Fruit fly (Drosophila melanogaster): ENCODE results near the gene CG7565.

The CG7565 gene

DNA sequence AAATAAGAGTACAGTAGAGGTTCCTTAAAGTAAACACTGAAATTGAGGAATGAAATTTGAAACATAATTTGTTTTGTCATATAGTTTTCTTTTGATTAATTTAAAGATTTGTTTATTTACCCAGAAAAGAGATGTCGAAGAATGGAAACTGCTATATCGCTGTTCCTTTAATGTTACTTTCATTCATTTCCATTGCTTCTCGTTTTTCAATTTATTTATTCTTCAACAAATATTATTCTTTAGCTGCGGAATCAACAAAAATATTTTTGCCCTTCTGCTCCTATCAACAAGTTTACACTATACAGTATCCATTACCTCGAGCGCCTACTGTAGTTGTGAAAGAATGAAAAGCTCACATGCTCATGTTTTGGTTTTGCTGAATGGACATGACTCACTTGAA is 15.4 kb downstream of the CG7565 start (continued):
- TF ChIP-seq cyc (GFP tag; optimal IDR thresholded peaks at IDR 0.05) = peak; percentile 12
- no peak for TF ChIP-seq net (GFP tag; optimal IDR thresholded peaks at IDR 0.05)
- TF ChIP-seq CG10669 (GFP tag; optimal IDR thresholded peaks at IDR 0.05) = no peak
- no peak for TF ChIP-seq CG6854 (GFP tag; optimal IDR thresholded peaks at IDR 0.05)
- TF ChIP-seq Eip93F (GFP tag; optimal IDR thresholded peaks at IDR 0.05) = no peak
- TF ChIP-seq CG10631 (GFP tag; optimal IDR thresholded peaks at IDR 0.05) = peak; percentile 17
- no peak for TF ChIP-seq CG8632 (GFP tag; optimal IDR thresholded peaks at IDR 0.05)
- no peak for TF ChIP-seq fkh (GFP tag; optimal IDR thresholded peaks at IDR 0.05)
- TF ChIP-seq CG9139 (GFP tag; optimal IDR thresholded peaks at IDR 0.05) = no peak
- TF ChIP-seq CG11294 (GFP tag; IDR thresholded peaks at IDR 0.05) = no peak
- no peak for TF ChIP-seq Sox102F (GFP tag; optimal IDR thresholded peaks at IDR 0.05)
- TF ChIP-seq CG3919 (GFP tag; optimal IDR thresholded peaks at IDR 0.05) = peak; percentile 46
- TF ChIP-seq Met (GFP tag; optimal IDR thresholded peaks at IDR 0.05) = no peak
- TF ChIP-seq eg (GFP tag; IDR thresholded peaks at IDR 0.05) = no peak
- no peak for TF ChIP-seq OdsH (GFP tag; optimal IDR thresholded peaks at IDR 0.05)
- TF ChIP-seq Smox (GFP tag; optimal IDR thresholded peaks at IDR 0.05) = no peak
- TF ChIP-seq Hr38 (GFP tag; optimal IDR thresholded peaks at IDR 0.05) = no peak
- TF ChIP-seq svp (GFP tag) = peak; percentile 33
- peak; percentile 22 for TF ChIP-seq CG31627 (GFP tag; optimal IDR thresholded peaks at IDR 0.05)

DNA sequence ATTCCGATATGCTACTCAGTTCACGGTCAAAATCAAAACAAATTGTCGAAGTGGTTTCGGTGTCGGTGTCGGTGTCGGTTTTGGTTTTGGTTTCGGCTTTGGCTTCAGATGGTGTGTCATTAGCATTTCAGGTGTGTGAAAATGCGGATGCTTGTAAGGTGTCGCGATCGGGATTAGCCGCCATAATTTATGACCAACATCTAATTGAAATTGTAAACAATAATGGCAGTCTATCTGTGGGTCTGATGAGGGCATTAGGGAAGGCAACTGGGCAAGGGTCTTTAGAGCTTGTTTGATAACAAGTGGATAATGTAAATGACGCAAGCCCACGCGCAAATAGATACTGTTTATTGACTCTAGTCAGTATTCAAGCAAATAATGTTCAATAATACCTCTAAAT is 16.6 kb downstream of the CG7565 start:
- TF ChIP-seq CG8632 (GFP tag; optimal IDR thresholded peaks at IDR 0.05) (no peak), fkh (GFP tag; optimal IDR thresholded peaks at IDR 0.05) (peak; percentile 65), CG3919 (GFP tag; optimal IDR thresholded peaks at IDR 0.05) (no peak), Met (GFP tag; optimal IDR thresholded peaks at IDR 0.05) (no peak)

DNA sequence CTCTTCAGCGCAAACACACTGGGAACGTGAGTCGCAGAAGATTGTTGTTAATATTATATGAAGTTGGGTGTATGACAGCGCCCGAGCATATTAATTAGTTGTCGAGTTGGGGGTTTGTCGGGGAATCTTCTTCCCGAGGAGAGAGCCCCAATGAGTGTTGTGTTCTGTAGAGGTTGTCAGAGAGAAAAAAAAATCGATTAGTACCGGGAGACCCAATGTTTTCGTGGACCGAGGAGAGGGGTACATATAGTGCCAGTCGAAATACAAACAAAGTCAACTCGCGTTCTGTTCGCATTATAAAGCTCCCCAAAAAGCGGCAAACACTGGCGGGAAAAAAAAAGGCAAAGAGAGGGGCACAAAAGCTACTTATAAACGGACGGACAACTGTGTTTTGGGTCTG is 17.7 kb downstream of the CG7565 start:
- no peak for TF ChIP-seq CG6276 (GFP tag; optimal IDR thresholded peaks at IDR 0.05)
- TF ChIP-seq CG3919 (GFP tag; optimal IDR thresholded peaks at IDR 0.05) = no peak
- no peak for TF ChIP-seq CG34406 (GFP tag; optimal IDR thresholded peaks at IDR 0.05)
- TF ChIP-seq Sox102F (GFP tag; optimal IDR thresholded peaks at IDR 0.05) = no peak
- no peak for TF ChIP-seq fd59A (GFP tag; optimal IDR thresholded peaks at IDR 0.05)
- no peak for TF ChIP-seq Blimp-1 (GFP tag; optimal IDR thresholded peaks at IDR 0.05)
- no peak for TF ChIP-seq lz (GFP tag; optimal IDR thresholded peaks at IDR 0.05)
- no peak for TF ChIP-seq achi (GFP tag; optimal IDR thresholded peaks at IDR 0.05)
- TF ChIP-seq OdsH (GFP tag; optimal IDR thresholded peaks at IDR 0.05) = no peak
- no peak for TF ChIP-seq CG10631 (GFP tag; optimal IDR thresholded peaks at IDR 0.05)
- TF ChIP-seq fkh (GFP tag; optimal IDR thresholded peaks at IDR 0.05) = peak; percentile 58
- TF ChIP-seq CG11294 (GFP tag; IDR thresholded peaks at IDR 0.05) = no peak
- peak; percentile 33 for TF ChIP-seq svp (GFP tag)
- TF ChIP-seq Hr38 (GFP tag; optimal IDR thresholded peaks at IDR 0.05) = no peak

DNA sequence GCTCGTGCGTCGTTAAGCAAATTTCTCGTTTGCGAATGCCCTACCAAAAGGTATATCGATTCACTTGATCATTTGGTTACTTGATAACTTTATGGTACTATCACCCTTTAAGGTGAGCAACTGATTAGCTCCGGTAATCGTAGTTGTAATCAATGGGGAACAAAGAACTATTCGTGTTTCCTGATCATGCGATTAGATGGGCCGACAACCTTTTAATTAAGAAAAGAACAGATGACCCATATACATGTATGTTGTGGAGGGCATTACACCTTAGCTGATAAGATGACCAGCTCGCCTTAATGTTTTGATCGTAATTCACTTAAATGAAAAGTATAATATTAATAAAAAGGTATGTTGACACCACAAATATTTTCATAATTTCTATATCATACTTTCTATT is 18.2 kb downstream of the CG7565 start:
- no peak for TF ChIP-seq salr (GFP tag; optimal IDR thresholded peaks at IDR 0.05)
- TF ChIP-seq CG11762 (GFP tag; optimal IDR thresholded peaks at IDR 0.05; ENCODE audit: insufficient read depth) = no peak
- TF ChIP-seq Hr38 (GFP tag; optimal IDR thresholded peaks at IDR 0.05) = no peak
- TF ChIP-seq CG6792 (GFP tag; optimal IDR thresholded peaks at IDR 0.05) = no peak
- no peak for TF ChIP-seq fkh (GFP tag; optimal IDR thresholded peaks at IDR 0.05)
- no peak for TF ChIP-seq achi (GFP tag; optimal IDR thresholded peaks at IDR 0.05)
- no peak for TF ChIP-seq acj6 (GFP tag; optimal IDR thresholded peaks at IDR 0.05)
- no peak for TF ChIP-seq CG11294 (GFP tag; IDR thresholded peaks at IDR 0.05)
- TF ChIP-seq CG9139 (GFP tag; optimal IDR thresholded peaks at IDR 0.05) = no peak
- TF ChIP-seq CG8319 (GFP tag; optimal IDR thresholded peaks at IDR 0.05) = no peak
- TF ChIP-seq CG31627 (GFP tag; optimal IDR thresholded peaks at IDR 0.05) = no peak
- TF ChIP-seq Ets21C (GFP tag; optimal IDR thresholded peaks at IDR 0.05) = no peak
- TF ChIP-seq Met (GFP tag; optimal IDR thresholded peaks at IDR 0.05) = no peak
- TF ChIP-seq ss (GFP tag; optimal IDR thresholded peaks at IDR 0.05) = no peak
- no peak for TF ChIP-seq Eip75B (GFP tag; optimal IDR thresholded peaks at IDR 0.05)
- no peak for TF ChIP-seq CG1621 (tag; optimal IDR thresholded peaks at IDR 0.05)
- no peak for TF ChIP-seq CG10631 (GFP tag; optimal IDR thresholded peaks at IDR 0.05)
- peak; percentile 12 for TF ChIP-seq Eip78C (GFP tag)
- no peak for TF ChIP-seq CG7368 (GFP tag; optimal IDR thresholded peaks at IDR 0.05)
- TF ChIP-seq pdm3 (GFP tag; optimal IDR thresholded peaks at IDR 0.05) = no peak
- TF ChIP-seq dsx (GFP tag; optimal IDR thresholded peaks at IDR 0.05; ENCODE audit: poor library complexity, severe bottlenecking) = no peak
- no peak for TF ChIP-seq vri (GFP tag; optimal IDR thresholded peaks at IDR 0.05)
- TF ChIP-seq CG11902 (GFP tag; optimal IDR thresholded peaks at IDR 0.05) = no peak
- no peak for TF ChIP-seq Lpt (GFP tag; optimal IDR thresholded peaks at IDR 0.05)
- peak; percentile 7 for TF ChIP-seq esn (GFP tag; optimal IDR thresholded peaks at IDR 0.05)
- TF ChIP-seq Eip93F (GFP tag; optimal IDR thresholded peaks at IDR 0.05) = no peak
- TF ChIP-seq CG16779 (tag; optimal IDR thresholded peaks at IDR 0.05) = no peak
- no peak for TF ChIP-seq Sox15 (GFP tag; optimal IDR thresholded peaks at IDR 0.05)
- no peak for TF ChIP-seq CG10669 (GFP tag; optimal IDR thresholded peaks at IDR 0.05)
- TF ChIP-seq CG3032 (tag; optimal IDR thresholded peaks at IDR 0.05) = no peak
